Fruit fly (Drosophila melanogaster) whole organism, wandering third instar larva: ENCODE data around the gene bnb.

Experiments
- Abd-B ChIP-seq: fragments of >200 bp; optimal IDR thresholded peaks from 2 replicates; lab custom pipeline; 2017; ENCODE audit warnings: missing biosample characterization, missing genetic modification characterization
- CrebA ChIP-seq: fragments of 200-800 bp; sonication (Bioruptor generic); optimal IDR thresholded peaks from 2 replicates; lab custom pipeline; 2016; ENCODE audit warnings: missing biosample characterization, mild to moderate bottlenecking, missing genetic modification characterization, borderline replicate concordance
- Dfd ChIP-seq: fragments of >200 bp; optimal IDR thresholded peaks from 2 replicates; lab custom pipeline; 2017; ENCODE audit warnings: missing biosample characterization, missing genetic modification characterization
- HLH106 ChIP-seq: fragments of 200-800 bp; optimal IDR thresholded peaks from 3 replicates; lab custom pipeline; 2019; ENCODE audit warnings: missing biosample characterization, mild to moderate bottlenecking, missing genetic modification characterization, moderate library complexity
- Hnf4 ChIP-seq: fragments of 200-800 bp; sonication (Bioruptor generic); optimal IDR thresholded peaks from 2 replicates; lab custom pipeline; 2016; ENCODE audit warnings: missing biosample characterization, mild to moderate bottlenecking, missing genetic modification characterization
- Hr78 ChIP-seq: fragments of >200 bp; optimal IDR thresholded peaks from 2 replicates; lab custom pipeline; 2017; ENCODE audit warnings: missing biosample characterization, missing genetic modification characterization
- Hr83 ChIP-seq: fragments of 200-300 bp; sonication (Bioruptor generic); optimal IDR thresholded peaks from 2 replicates; lab custom pipeline; 2016; ENCODE audit warnings: missing biosample characterization, mild to moderate bottlenecking, missing genetic modification characterization, moderate library complexity; ENCODE audit not compliant: poor library complexity, severe bottlenecking
- Jra ChIP-seq: sonication (Bioruptor generic); optimal IDR thresholded peaks from 2 replicates; lab custom pipeline; 2016; ENCODE audit warnings: missing biosample characterization, missing genetic modification characterization
- Mio ChIP-seq: sonication (Bioruptor generic); optimal IDR thresholded peaks from 2 replicates; lab custom pipeline; 2016; ENCODE audit warnings: missing biosample characterization, missing genetic modification characterization
- Myc ChIP-seq: fragments of >200 bp; optimal IDR thresholded peaks from 2 replicates; lab custom pipeline; 2017
- N ChIP-seq: fragments of >200 bp; optimal IDR thresholded peaks from 2 replicates; lab custom pipeline; 2018; ENCODE audit warnings: missing biosample characterization, missing external identifiers, missing genetic modification characterization
- OdsH ChIP-seq: fragments of 200-800 bp; sonication (Bioruptor generic); optimal IDR thresholded peaks from 2 replicates; lab custom pipeline; 2016; ENCODE audit warnings: missing biosample characterization, mild to moderate bottlenecking, missing genetic modification characterization
- Sp1 ChIP-seq: fragments of 200-800 bp; sonication (Bioruptor generic); optimal IDR thresholded peaks from 3 replicates; lab custom pipeline; 2019; ENCODE audit warnings: missing biosample characterization, mild to moderate bottlenecking, missing genetic modification characterization, moderate library complexity
- Vsx2 ChIP-seq: fragments of 200-300, 225-300 bp; sonication (Bioruptor generic); optimal IDR thresholded peaks from 2 replicates; lab custom pipeline; 2018; ENCODE audit warnings: missing biosample characterization, missing genetic modification characterization; ENCODE audit not compliant: partially characterized antibody
- br ChIP-seq: fragments of 200-800 bp; sonication (Bioruptor generic); optimal IDR thresholded peaks from 2 replicates; lab custom pipeline; 2016; ENCODE audit warnings: missing biosample characterization, missing genetic modification characterization
- brk ChIP-seq: fragments of 200-800 bp; sonication (Bioruptor generic); optimal IDR thresholded peaks from 2 replicates; lab custom pipeline; 2016; ENCODE audit warnings: missing biosample characterization, mild to moderate bottlenecking, missing genetic modification characterization
- dl ChIP-seq, 2 experiments: fragments of 175-275, 200-275 bp in 1 of 2; fragments of 200-275 bp in 1 of 2; sonication (Bioruptor generic); optimal IDR thresholded peaks; lab custom pipeline; 2018; ENCODE audit warnings: mild to moderate bottlenecking in 2 of 2, missing biosample characterization in 2 of 2, missing genetic modification characterization in 2 of 2, moderate library complexity in 2 of 2; ENCODE audit not compliant: partially characterized antibody in 2 of 2, insufficient read depth in 1 of 2
- dmrt93B ChIP-seq: fragments of 200-800 bp; sonication (Bioruptor generic); optimal IDR thresholded peaks from 2 replicates; lab custom pipeline; 2018; ENCODE audit warnings: missing biosample characterization, mild to moderate bottlenecking, missing genetic modification characterization
- ey ChIP-seq: fragments of 200-800 bp; sonication (Bioruptor generic); optimal IDR thresholded peaks from 2 replicates; lab custom pipeline; 2016; ENCODE audit warnings: missing biosample characterization, missing genetic modification characterization
- fru ChIP-seq: fragments of 200-800 bp; sonication (Bioruptor generic); optimal IDR thresholded peaks from 3 replicates; lab custom pipeline; 2016; ENCODE audit warnings: missing biosample characterization, mild to moderate bottlenecking, missing genetic modification characterization
- h ChIP-seq: fragments of 200-800 bp; sonication (Bioruptor generic); optimal IDR thresholded peaks from 3 replicates; lab custom pipeline; 2016; ENCODE audit warnings: missing biosample characterization, mild to moderate bottlenecking, missing genetic modification characterization
- jim ChIP-seq: fragments of 175-275, 200-325 bp; sonication (Bioruptor generic); optimal IDR thresholded peaks from 2 replicates; lab custom pipeline; 2016; ENCODE audit warnings: missing biosample characterization, mild to moderate bottlenecking, missing genetic modification characterization
- lola ChIP-seq: fragments of >200 bp; optimal IDR thresholded peaks from 2 replicates; lab custom pipeline; 2017; ENCODE audit warnings: missing biosample characterization, missing genetic modification characterization
- pan ChIP-seq: fragments of >200 bp; optimal IDR thresholded peaks from 2 replicates; lab custom pipeline; 2017
- psq ChIP-seq: fragments of 200-800 bp; sonication (Bioruptor generic); optimal IDR thresholded peaks from 3 replicates; lab custom pipeline; 2017; ENCODE audit warnings: missing biosample characterization, mild to moderate bottlenecking, missing genetic modification characterization, moderate library complexity
- rgr ChIP-seq: fragments of 200-800 bp; sonication (Bioruptor generic); optimal IDR thresholded peaks from 3 replicates; lab custom pipeline; 2016; ENCODE audit warnings: missing biosample characterization, mild to moderate bottlenecking, missing genetic modification characterization
- sage ChIP-seq: fragments of 200-800 bp; sonication (Bioruptor generic); optimal IDR thresholded peaks from 2 replicates; lab custom pipeline; 2016; ENCODE audit warnings: missing biosample characterization, mild to moderate bottlenecking, missing genetic modification characterization
- tai ChIP-seq: sonication (Bioruptor generic); optimal IDR thresholded peaks from 2 replicates; lab custom pipeline; 2016; ENCODE audit warnings: missing biosample characterization, missing genetic modification characterization
- usp ChIP-seq: fragments of >200 bp; optimal IDR thresholded peaks from 2 replicates; lab custom pipeline; 2017; ENCODE audit warnings: missing biosample characterization, missing genetic modification characterization
- woc ChIP-seq: sonication (Bioruptor generic); optimal IDR thresholded peaks from 2 replicates; lab custom pipeline; 2016; ENCODE audit warnings: missing biosample characterization, mild to moderate bottlenecking, missing genetic modification characterization

Gene bnb

DNA sequence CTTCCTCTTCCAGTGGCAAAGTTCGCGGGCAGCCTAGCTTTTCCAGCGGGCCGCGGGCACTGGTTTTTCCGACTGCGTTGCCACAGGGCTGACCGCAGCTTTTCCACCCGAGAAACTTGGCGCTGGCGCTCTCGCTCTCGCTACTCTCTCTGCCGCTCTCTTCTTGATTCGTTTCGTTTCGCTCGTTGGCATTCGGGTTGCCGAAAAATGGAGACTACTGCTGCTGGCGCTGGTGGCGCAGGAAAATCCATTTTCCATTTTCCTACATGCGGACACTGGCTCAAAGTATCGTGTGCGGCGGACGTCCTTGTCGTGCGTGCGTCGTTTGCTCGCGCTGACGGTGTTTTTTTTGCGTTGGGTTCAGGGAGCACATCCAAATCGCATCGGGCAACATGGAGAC, 15.6 kb upstream of the bnb start, which contains the start of gene CG42450:
Gene CG42450 (plus strand): TSS at position 249 of the 400 bp plus-strand sequence.
- TF ChIP-seq dmrt93B (GFP tag; lab: Kevin White, UChicago): no peak
- TF ChIP-seq CrebA (GFP tag; lab: Kevin White, UChicago): no peak
- TF ChIP-seq Vsx2 (GFP tag; lab: Kevin White, UChicago): no peak
- no peak for TF ChIP-seq Jra (GFP tag; lab: Kevin White, UChicago)
- TF ChIP-seq usp (GFP tag; lab: Kevin White, UChicago): no peak
- no peak for TF ChIP-seq Abd-B (GFP tag; lab: Kevin White, UChicago)
- TF ChIP-seq jim (GFP tag; lab: Kevin White, UChicago): no peak
- TF ChIP-seq fru: no peak
- no peak for TF ChIP-seq lola (GFP tag; lab: Kevin White, UChicago)
- TF ChIP-seq sage (GFP tag; lab: Kevin White, UChicago): no peak
- no peak for TF ChIP-seq HLH106
- TF ChIP-seq, all 38 proteins: peak for 0

dm6 chrX:18812111-18812510, 14.6 kb upstream of the bnb start:
- TF ChIP-seq Mio (GFP tag; lab: Kevin White, UChicago) (no peak), br (no peak), Hnf4 (GFP tag; lab: Kevin White, UChicago) (no peak), OdsH (GFP tag; lab: Kevin White, UChicago) (no peak), fru (no peak), jim (GFP tag; lab: Kevin White, UChicago) (no peak), Hr83 (no peak), rgr (no peak), h (GFP tag; lab: Kevin White, UChicago) (no peak), Dfd (GFP tag; lab: Kevin White, UChicago) (no peak), brk (GFP tag; lab: Kevin White, UChicago) (no peak), HLH106 (no peak), usp (GFP tag; lab: Kevin White, UChicago) (no peak), tai (no peak), pan (lab: Kevin White, UChicago) (no peak), ey (no peak), Sp1 (GFP tag; lab: Kevin White, UChicago) (no peak), Hr78 (no peak), Myc (lab: Kevin White, UChicago) (no peak)

DNA sequence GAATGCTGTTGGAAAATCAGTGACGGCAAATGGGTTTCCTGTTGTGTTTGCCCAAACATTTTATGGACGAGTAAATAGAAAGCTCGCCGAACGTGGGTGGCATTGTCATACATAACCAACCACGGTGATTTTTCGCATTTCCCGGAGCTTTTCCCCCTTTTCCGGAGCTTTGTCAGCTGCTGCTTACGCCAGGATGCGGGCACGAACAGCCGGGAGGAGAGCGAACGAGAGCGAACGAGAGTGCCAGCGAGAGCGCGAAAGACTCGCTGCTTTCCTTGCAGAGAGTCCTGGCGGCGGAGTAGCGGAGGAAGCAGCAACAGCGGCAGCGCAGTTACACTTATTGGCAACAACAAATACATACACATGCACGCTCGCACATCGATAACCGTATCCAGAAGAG, 8.9 kb upstream of the bnb start, which contains the start of gene CG7058:
Gene CG7058 (plus strand): TSS at position 330 of the 400 bp plus-strand sequence.
- TF ChIP-seq psq (GFP tag; lab: Kevin White, UChicago) (no peak), br (no peak), rgr (no peak), tai (no peak)

dm6 chrX:18805036-18805435, 7.5 kb upstream of the bnb start:
- TF ChIP-seq jim (GFP tag; lab: Kevin White, UChicago): no peak

DNA sequence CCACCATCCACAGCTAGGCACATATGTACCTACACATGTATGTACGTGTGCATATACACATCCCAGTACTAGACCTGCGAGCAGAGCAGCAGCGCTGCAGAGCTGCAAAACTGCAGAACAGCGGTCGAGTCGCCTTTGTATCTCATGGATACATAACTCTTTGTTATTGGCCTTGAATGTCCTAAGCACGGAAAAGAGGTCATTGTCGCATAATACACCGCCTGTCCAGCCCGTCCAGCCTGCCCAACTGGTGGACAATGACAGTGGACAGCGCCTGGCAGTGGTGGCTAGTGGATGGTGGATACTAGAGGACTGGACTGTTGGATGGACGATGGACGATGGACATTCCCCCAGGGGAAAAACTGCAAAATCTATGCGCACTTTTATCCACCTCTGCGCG, 3.8 kb upstream of the bnb start:
- no peak for TF ChIP-seq lola (GFP tag; lab: Kevin White, UChicago)
- TF ChIP-seq HLH106: no peak
- no peak for TF ChIP-seq pan (lab: Kevin White, UChicago)
- no peak for TF ChIP-seq sage (GFP tag; lab: Kevin White, UChicago)
- TF ChIP-seq N (GFP tag; lab: Kevin White, UChicago): no peak
- TF ChIP-seq tai: no peak
- no peak for TF ChIP-seq Hr83

dm6 chrX:18800167-18800566, 2.7 kb upstream of the bnb start:
- no peak for TF ChIP-seq Abd-B (GFP tag; lab: Kevin White, UChicago)
- no peak for TF ChIP-seq tai
- no peak for TF ChIP-seq Hr83
- no peak for TF ChIP-seq Jra (GFP tag; lab: Kevin White, UChicago)
- no peak for TF ChIP-seq woc (GFP tag; lab: Kevin White, UChicago)
- TF ChIP-seq dmrt93B (GFP tag; lab: Kevin White, UChicago): no peak
- TF ChIP-seq Myc (lab: Kevin White, UChicago): no peak
- TF ChIP-seq HLH106: no peak
- TF ChIP-seq br: no peak
- no peak for TF ChIP-seq CrebA (GFP tag; lab: Kevin White, UChicago)
- TF ChIP-seq N (GFP tag; lab: Kevin White, UChicago): no peak
- TF ChIP-seq rgr: no peak
- TF ChIP-seq Hr78: no peak
- no peak for TF ChIP-seq dl (GFP tag; optimal IDR thresholded peaks at IDR 0.05; lab: Kevin White, UChicago; ENCODE audit: insufficient read depth in 1 of 2, partially characterized antibody in 2 of 2)
- no peak for TF ChIP-seq h (GFP tag; lab: Kevin White, UChicago)
- no peak for TF ChIP-seq psq (GFP tag; lab: Kevin White, UChicago)
- TF ChIP-seq, all 38 proteins: peak for 0
